Worm (Caenorhabditis elegans) whole organism, L4/young adult: Measurements from ENCODE around the gene nspe-7.

Experiments
- W03F9.2 ChIP-seq: fragments of 150-350 bp; optimal IDR thresholded peaks from 2 replicates; lab custom pipeline; 2014; ENCODE audit warnings: missing biosample characterization, missing genetic modification characterization
- him-1 ChIP-seq: sonication (generic microtip); optimal IDR thresholded peaks from 2 replicates; lab custom pipeline; 2016; ENCODE audit warnings: missing genotype, missing genetic modification reagents, missing genetic modification characterization, missing compliant biosample characterization

DNA sequence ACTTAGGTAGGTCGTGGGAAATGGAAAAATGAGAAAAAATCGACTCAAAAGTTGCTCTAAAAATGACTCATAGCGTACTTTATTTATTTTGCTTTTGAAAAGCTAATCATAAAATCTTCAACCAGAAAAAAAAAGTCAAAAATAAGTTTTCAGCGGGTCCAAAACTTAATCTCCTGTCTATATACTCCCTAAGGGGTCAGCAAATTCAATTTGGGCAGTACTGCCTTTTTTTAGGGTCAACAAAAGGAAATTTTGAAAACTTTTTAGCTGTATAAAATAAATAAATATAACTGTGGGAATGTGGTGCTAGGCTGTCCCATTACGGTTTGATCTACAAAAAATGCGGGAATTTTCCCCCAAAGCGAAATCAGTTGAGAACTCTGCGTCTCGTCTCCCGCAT, 42.4 kb downstream of the nspe-7 start:
- TF ChIP-seq him-1 (tag; lab: Kevin White, UChicago) (no peak), W03F9.2 (tag; lab: Kevin White, UChicago) (no peak)
